Fruit fly (Drosophila melanogaster): Measurements from ENCODE around the gene CG13073.

CG13073 gene

dm6 chr3L:16172809-16173276 is 44.3 kb downstream of the CG13073 start:
- TF ChIP-seq CG5204 (GFP tag; optimal IDR thresholded peaks at IDR 0.05) (no peak), ovo (GFP tag; optimal IDR thresholded peaks at IDR 0.05) (no peak), CG33017 (tag; optimal IDR thresholded peaks at IDR 0.05) (no peak), CG11617 (GFP tag; optimal IDR thresholded peaks at IDR 0.05) (no peak), CG7045 (GFP tag; optimal IDR thresholded peaks at IDR 0.05) (no peak), toe (GFP tag; optimal IDR thresholded peaks at IDR 0.05) (no peak), bab1 (GFP tag; optimal IDR thresholded peaks at IDR 0.05) (no peak), pad (GFP tag; optimal IDR thresholded peaks at IDR 0.05) (no peak), kay (GFP tag; ENCODE audit: borderline replicate concordance) (no peak), CG7101 (tag; optimal IDR thresholded peaks at IDR 0.05) (no peak), cnc (optimal IDR thresholded peaks at IDR 0.05) (no peak), Hr96 (GFP tag; optimal IDR thresholded peaks at IDR 0.05) (no peak)

dm6 chr3L:16172381-16172780 is 44.7 kb downstream of the CG13073 start:
- TF ChIP-seq CG33017 (tag; optimal IDR thresholded peaks at IDR 0.05) (no peak), toe (GFP tag; optimal IDR thresholded peaks at IDR 0.05) (no peak), CG1620 (GFP tag; optimal IDR thresholded peaks at IDR 0.05) (no peak), ovo (GFP tag; optimal IDR thresholded peaks at IDR 0.05) (no peak), pad (GFP tag; optimal IDR thresholded peaks at IDR 0.05) (no peak), kay (GFP tag; ENCODE audit: borderline replicate concordance) (no peak), Mnt (GFP tag; optimal IDR thresholded peaks at IDR 0.05) (no peak), Crg-1 (GFP tag; optimal IDR thresholded peaks at IDR 0.05) (no peak), CG12768 (GFP tag; optimal IDR thresholded peaks at IDR 0.05) (no peak), Clk (GFP tag; optimal IDR thresholded peaks at IDR 0.05) (no peak), cic (GFP tag; optimal IDR thresholded peaks at IDR 0.05) (no peak), bab1 (GFP tag; optimal IDR thresholded peaks at IDR 0.05) (no peak), cnc (optimal IDR thresholded peaks at IDR 0.05) (no peak), Hr96 (GFP tag; optimal IDR thresholded peaks at IDR 0.05) (no peak), CG11617 (GFP tag; optimal IDR thresholded peaks at IDR 0.05) (no peak)

dm6 chr3L:16171280-16171679 is 45.8 kb downstream of the CG13073 start, which contains the start of gene CG33795:
CG33795 (minus strand) TSS chr3L:16171380.
- no peak for TF ChIP-seq CG7045 (GFP tag; optimal IDR thresholded peaks at IDR 0.05)
- TF ChIP-seq CG33017 (tag; optimal IDR thresholded peaks at IDR 0.05), result no peak
- no peak for TF ChIP-seq kay (GFP tag; ENCODE audit: borderline replicate concordance)
- TF ChIP-seq cnc (optimal IDR thresholded peaks at IDR 0.05), result no peak
- TF ChIP-seq Clk (GFP tag; optimal IDR thresholded peaks at IDR 0.05), result no peak
- no peak for TF ChIP-seq toe (GFP tag; optimal IDR thresholded peaks at IDR 0.05)
- TF ChIP-seq Hr96 (GFP tag; optimal IDR thresholded peaks at IDR 0.05), result no peak
- no peak for TF ChIP-seq Crg-1 (GFP tag; optimal IDR thresholded peaks at IDR 0.05)
- TF ChIP-seq pad (GFP tag; optimal IDR thresholded peaks at IDR 0.05), result no peak

dm6 chr3L:16170006-16170405 is 47.1 kb downstream of the CG13073 start, which contains the start of gene CG33796:
CG33796 (minus strand) TSS chr3L:16170106.
- no peak for TF ChIP-seq ovo (GFP tag; optimal IDR thresholded peaks at IDR 0.05)

dm6 chr3L:16168503-16169189 is 48.5 kb downstream of the CG13073 start:
- no peak for TF ChIP-seq CG1620 (GFP tag; optimal IDR thresholded peaks at IDR 0.05)
- TF ChIP-seq bab1 (GFP tag; optimal IDR thresholded peaks at IDR 0.05), result no peak
- no peak for TF ChIP-seq tj (GFP tag; optimal IDR thresholded peaks at IDR 0.05)
- no peak for TF ChIP-seq CG12768 (GFP tag; optimal IDR thresholded peaks at IDR 0.05)
- TF ChIP-seq Clk (GFP tag; optimal IDR thresholded peaks at IDR 0.05), result no peak
- TF ChIP-seq CG14711 (tag; optimal IDR thresholded peaks at IDR 0.05), result no peak
- TF ChIP-seq kay (GFP tag; ENCODE audit: borderline replicate concordance), result no peak
- TF ChIP-seq Hr96 (GFP tag; optimal IDR thresholded peaks at IDR 0.05), result no peak
- no peak for TF ChIP-seq toe (GFP tag; optimal IDR thresholded peaks at IDR 0.05)

dm6 chr3L:16167723-16168386 is 49.2 kb downstream of the CG13073 start:
- TF ChIP-seq CG12768 (GFP tag; optimal IDR thresholded peaks at IDR 0.05) (no peak), CG7045 (GFP tag; optimal IDR thresholded peaks at IDR 0.05) (no peak), CG14711 (tag; optimal IDR thresholded peaks at IDR 0.05) (no peak), CG33017 (tag; optimal IDR thresholded peaks at IDR 0.05) (no peak), cic (GFP tag; optimal IDR thresholded peaks at IDR 0.05) (no peak), cnc (optimal IDR thresholded peaks at IDR 0.05) (no peak), CG5204 (GFP tag; optimal IDR thresholded peaks at IDR 0.05) (no peak), CG1620 (GFP tag; optimal IDR thresholded peaks at IDR 0.05) (no peak), kay (GFP tag; ENCODE audit: borderline replicate concordance) (no peak), pad (GFP tag; optimal IDR thresholded peaks at IDR 0.05) (no peak), CG7101 (tag; optimal IDR thresholded peaks at IDR 0.05) (no peak), tj (GFP tag; optimal IDR thresholded peaks at IDR 0.05) (no peak), toe (GFP tag; optimal IDR thresholded peaks at IDR 0.05) (no peak), ovo (GFP tag; optimal IDR thresholded peaks at IDR 0.05) (no peak), Crg-1 (GFP tag; optimal IDR thresholded peaks at IDR 0.05) (no peak)

- TF ChIP-seq toe (GFP tag; optimal IDR thresholded peaks at IDR 0.05) (no peak), bab1 (GFP tag; optimal IDR thresholded peaks at IDR 0.05) (no peak), CG11617 (GFP tag; optimal IDR thresholded peaks at IDR 0.05) (no peak), kay (GFP tag; ENCODE audit: borderline replicate concordance) (peak; percentile 52), pad (GFP tag; optimal IDR thresholded peaks at IDR 0.05) (no peak), Hr96 (GFP tag; optimal IDR thresholded peaks at IDR 0.05) (no peak), CG5204 (GFP tag; optimal IDR thresholded peaks at IDR 0.05) (peak; percentile 11), ovo (GFP tag; optimal IDR thresholded peaks at IDR 0.05) (no peak)
These were observed 50.1 kb downstream of the CG13073 start for dm6 chr3L:16166998-16167344.

Data from whole organism, adult.